Fruit fly (Drosophila melanogaster) whole organism, embryonic: ENCODE results near the gene CG34348.

Experiments used
- ATbp ChIP-seq: fragments of 200-800 bp; sonication (Bioruptor generic); optimal IDR thresholded peaks from 2 replicates; lab custom pipeline; 2017; ENCODE audit warnings: missing biosample characterization, mild to moderate bottlenecking, missing genetic modification characterization, missing genetic modification reagents
- Atf3 ChIP-seq: fragments of 200-800 bp; sonication (Bioruptor generic); optimal IDR thresholded peaks from 3 replicates; lab custom pipeline; 2016; ENCODE audit warnings: missing biosample characterization, missing genetic modification characterization
- BEAF-32 ChIP-seq: fragments of 200-800 bp; sonication (Bioruptor generic); optimal IDR thresholded peaks from 3 replicates; lab custom pipeline; 2017; ENCODE audit warnings: missing biosample characterization, missing genetic modification characterization, mild to moderate bottlenecking, moderate library complexity, missing genetic modification reagents
- Bteb2 ChIP-seq: fragments of 200-800 bp; sonication (Bioruptor generic); optimal IDR thresholded peaks from 2 replicates; lab custom pipeline; 2016; ENCODE audit warnings: missing biosample characterization, missing genetic modification characterization
- CG11456 ChIP-seq: fragments of 200-800 bp; sonication (Bioruptor generic); IDR thresholded peaks from 3 replicates; pipeline ENCODE4 v1.3.6; 2022; ENCODE audit warnings: missing biosample characterization, missing genetic modification characterization
- CG11504 ChIP-seq: fragments of 200-800 bp; sonication (Bioruptor generic); optimal IDR thresholded peaks from 3 replicates; lab custom pipeline; 2019; ENCODE audit warnings: missing biosample characterization, mild to moderate bottlenecking, missing genetic modification characterization, moderate library complexity
- CG13894 ChIP-seq: fragments of 200-800 bp; sonication (Bioruptor generic); optimal IDR thresholded peaks from 3 replicates; lab custom pipeline; 2018; ENCODE audit warnings: missing biosample characterization, mild to moderate bottlenecking, missing genetic modification characterization, moderate library complexity
- CG14965 ChIP-seq: fragments of 200-800 bp; sonication (Bioruptor generic); optimal IDR thresholded peaks from 2 replicates; lab custom pipeline; 2016; ENCODE audit warnings: missing biosample characterization, missing genetic modification characterization, borderline replicate concordance
- CG1832 ChIP-seq: fragments of 200-800 bp; sonication (Bioruptor generic); optimal IDR thresholded peaks from 2 replicates; lab custom pipeline; 2017; ENCODE audit warnings: missing biosample characterization, mild to moderate bottlenecking, missing genetic modification characterization, inconsistent platforms
- CG18476 ChIP-seq: fragments of 200-800 bp; sonication (Bioruptor generic); optimal IDR thresholded peaks from 2 replicates; lab custom pipeline; 2016; ENCODE audit warnings: missing biosample characterization, mild to moderate bottlenecking, missing genetic modification characterization
- CG3163 ChIP-seq: fragments of 200-800 bp; sonication (Bioruptor generic); optimal IDR thresholded peaks from 3 replicates; lab custom pipeline; 2016; ENCODE audit warnings: missing biosample characterization, missing genetic modification characterization
- CG3995 ChIP-seq: fragments of 200-800 bp; sonication (Bioruptor generic); optimal IDR thresholded peaks from 3 replicates; lab custom pipeline; 2016; ENCODE audit warnings: missing biosample characterization, missing genetic modification characterization
- CG4282 ChIP-seq: fragments of 200-800 bp; sonication (Bioruptor generic); optimal IDR thresholded peaks from 2 replicates; lab custom pipeline; 2016; ENCODE audit warnings: missing biosample characterization, missing genetic modification characterization
- CG4360 ChIP-seq: fragments of 200-800 bp; sonication (Bioruptor generic); IDR thresholded peaks from 2 replicates; pipeline ENCODE4 v1.3.6; 2022; ENCODE audit warnings: missing biosample characterization, missing genetic modification characterization
- CG7963 ChIP-seq: fragments of 200-800 bp; sonication (Bioruptor generic); IDR thresholded peaks from 3 replicates; pipeline ENCODE4 v1.3.6; 2022; ENCODE audit warnings: missing biosample characterization, missing genetic modification characterization; ENCODE audit not compliant: partially characterized antibody
- CG8089 ChIP-seq: fragments of 200-800 bp; sonication (Bioruptor generic); optimal IDR thresholded peaks from 3 replicates; lab custom pipeline; 2016; ENCODE audit warnings: missing biosample characterization, missing genetic modification characterization
- CTCF ChIP-seq: fragments of 200-800 bp; sonication (Bioruptor generic); optimal IDR thresholded peaks from 2 replicates; lab custom pipeline; 2017; ENCODE audit warnings: missing biosample characterization, mild to moderate bottlenecking, missing genetic modification characterization, moderate library complexity
- CoRest ChIP-seq: fragments of 200-800 bp; sonication (Bioruptor generic); optimal IDR thresholded peaks from 3 replicates; lab custom pipeline; 2018; ENCODE audit warnings: missing biosample characterization, mild to moderate bottlenecking, missing genetic modification characterization, moderate library complexity
- Dek ChIP-seq: fragments of 200-800 bp; sonication (Bioruptor generic); optimal IDR thresholded peaks from 3 replicates; lab custom pipeline; 2019; ENCODE audit warnings: missing biosample characterization, mild to moderate bottlenecking, missing genetic modification characterization, moderate library complexity
- Doc2 ChIP-seq: fragments of 200-800 bp; sonication (Bioruptor generic); IDR thresholded peaks from 2 replicates; pipeline ENCODE4 v1.3.6; 2022; ENCODE audit warnings: missing biosample characterization, missing genetic modification characterization
- Elba2 ChIP-seq: fragments of 200-800 bp; sonication (Bioruptor generic); optimal IDR thresholded peaks from 3 replicates; lab custom pipeline; 2016; ENCODE audit warnings: missing biosample characterization, missing genetic modification characterization
- GATAe ChIP-seq: fragments of 200-800 bp; sonication (Bioruptor generic); conservative IDR thresholded peaks from 2 replicates; pipeline ENCODE4 v1.3.6; 2022; ENCODE audit warnings: missing biosample characterization, missing genetic modification characterization
- Hand ChIP-seq: fragments of 200-800 bp; sonication (Bioruptor generic); optimal IDR thresholded peaks from 2 replicates; lab custom pipeline; 2017; ENCODE audit warnings: mild to moderate bottlenecking, missing biosample characterization, missing genetic modification reagents, missing genetic modification characterization
- Mad ChIP-seq: fragments of 200-800 bp; sonication (Bioruptor generic); optimal IDR thresholded peaks from 2 replicates; lab custom pipeline; 2016; ENCODE audit warnings: missing biosample characterization, missing genetic modification characterization
- Max ChIP-seq: fragments of 200-800 bp; sonication (Bioruptor generic); optimal IDR thresholded peaks from 2 replicates; lab custom pipeline; 2016; ENCODE audit warnings: missing biosample characterization, mild to moderate bottlenecking, missing genetic modification characterization
- Med ChIP-seq: fragments of 200-800 bp; sonication (Bioruptor generic); peaks from one replicate; lab custom pipeline; 2016; ENCODE audit warnings: missing biosample characterization, missing genetic modification characterization, mild to moderate bottlenecking, inconsistent platforms, moderate library complexity
- Ravus ChIP-seq: fragments of 200-800 bp; sonication (Bioruptor generic); IDR thresholded peaks from 2 replicates; pipeline ENCODE4 v1.3.6; 2022; ENCODE audit warnings: missing biosample characterization, missing genetic modification characterization
- ab ChIP-seq: fragments of 200-800 bp; sonication (Bioruptor generic); optimal IDR thresholded peaks from 2 replicates; lab custom pipeline; 2016; ENCODE audit warnings: missing biosample characterization, missing genetic modification characterization
- amos ChIP-seq: fragments of 200-800 bp; sonication (Bioruptor generic); IDR thresholded peaks from 2 replicates; pipeline ENCODE4 v1.3.6; 2022; ENCODE audit warnings: missing biosample characterization, missing genetic modification characterization; ENCODE audit not compliant: partially characterized antibody
- bowl ChIP-seq: fragments of 200-800 bp; sonication (Bioruptor generic); IDR thresholded peaks from 2 replicates; pipeline ENCODE4 v1.3.6; 2022; ENCODE audit warnings: missing biosample characterization, missing genetic modification characterization
- cato ChIP-seq: fragments of 200-800 bp; sonication (Bioruptor generic); optimal IDR thresholded peaks from 2 replicates; lab custom pipeline; 2016; ENCODE audit warnings: missing biosample characterization, missing genetic modification characterization, borderline replicate concordance
- chm ChIP-seq: fragments of 200-800 bp; sonication (Bioruptor generic); IDR thresholded peaks from 2 replicates; pipeline ENCODE4 v1.3.6; 2022; ENCODE audit warnings: missing biosample characterization, missing genetic modification characterization
- danr ChIP-seq: fragments of 200-800 bp; sonication (Bioruptor generic); IDR thresholded peaks from 2 replicates; pipeline ENCODE4 v1.3.6; 2022; ENCODE audit warnings: missing biosample characterization, missing genetic modification characterization
- dmrt11E ChIP-seq: fragments of 200-800 bp; sonication (Bioruptor generic); optimal IDR thresholded peaks from 3 replicates; lab custom pipeline; 2018; ENCODE audit warnings: missing biosample characterization, mild to moderate bottlenecking, missing genetic modification characterization, moderate library complexity
- dpn ChIP-seq, 2 experiments: fragments of 200-800 bp; sonication (Bioruptor generic); optimal IDR thresholded peaks; 3 replicates each; lab custom pipeline; 2016; ENCODE audit warnings: missing biosample characterization in 2 of 2, missing genetic modification characterization in 2 of 2
- ems ChIP-seq: fragments of 200-800 bp; sonication (Bioruptor generic); optimal IDR thresholded peaks from 3 replicates; lab custom pipeline; 2016; ENCODE audit warnings: missing biosample characterization, missing genetic modification characterization
- gcm2 ChIP-seq: fragments of 200-800 bp; sonication (Bioruptor generic); optimal IDR thresholded peaks from 2 replicates; lab custom pipeline; 2016; ENCODE audit warnings: missing biosample characterization, missing genetic modification characterization
- gfzf ChIP-seq: fragments of 200-800 bp; sonication (Bioruptor generic); optimal IDR thresholded peaks from 2 replicates; lab custom pipeline; 2016; ENCODE audit warnings: missing biosample characterization, mild to moderate bottlenecking, missing genetic modification characterization, moderate library complexity
- grau ChIP-seq: fragments of 200-800 bp; optimal IDR thresholded peaks from 3 replicates; lab custom pipeline; 2019; ENCODE audit warnings: missing biosample characterization, mild to moderate bottlenecking, missing genetic modification characterization, moderate library complexity
- ham ChIP-seq: fragments of 200-800 bp; sonication (Bioruptor generic); IDR thresholded peaks from 2 replicates; pipeline ENCODE4 v1.3.6; 2022; ENCODE audit warnings: missing biosample characterization, missing genetic modification characterization
- hb ChIP-seq: fragments of 200-800 bp; sonication (Bioruptor generic); IDR thresholded peaks from 3 replicates; pipeline ENCODE4 v1.3.6; 2022; ENCODE audit warnings: missing biosample characterization, missing genetic modification characterization; ENCODE audit not compliant: partially characterized antibody
- kah ChIP-seq: fragments of 200-800 bp; sonication (Bioruptor generic); optimal IDR thresholded peaks from 2 replicates; lab custom pipeline; 2018; ENCODE audit warnings: missing biosample characterization, mild to moderate bottlenecking, missing genetic modification characterization
- lbe ChIP-seq: fragments of 200-800 bp; sonication (Bioruptor generic); optimal IDR thresholded peaks from 2 replicates; lab custom pipeline; 2016; ENCODE audit warnings: missing biosample characterization, mild to moderate bottlenecking, missing genetic modification characterization
- sc ChIP-seq, 3 experiments: fragments of >200 bp in 2 of 3; fragments of 200-800 bp in 1 of 3; sonication (Bioruptor generic) in 1 of 3; optimal IDR thresholded peaks; 2 replicates in 2 of 3; 3 replicates in 1 of 3; lab custom pipeline; 2017; ENCODE audit warnings: mild to moderate bottlenecking in 1 of 3, missing biosample characterization in 1 of 3, missing genetic modification characterization in 1 of 3, missing genetic modification reagents in 1 of 3
- slbo ChIP-seq: fragments of 200-800 bp; sonication (Bioruptor generic); IDR thresholded peaks from 2 replicates; pipeline ENCODE4 v1.3.6; 2022; ENCODE audit warnings: missing biosample characterization, missing genetic modification characterization
- stwl ChIP-seq: fragments of 200-800 bp; sonication (Bioruptor generic); optimal IDR thresholded peaks from 3 replicates; lab custom pipeline; 2018; ENCODE audit warnings: missing biosample characterization, mild to moderate bottlenecking, missing genetic modification characterization, moderate library complexity
- vnd ChIP-seq: fragments of 200-800 bp; sonication (Bioruptor generic); IDR thresholded peaks from 3 replicates; pipeline ENCODE4 v1.3.6; 2022; ENCODE audit warnings: missing biosample characterization, missing genetic modification characterization; ENCODE audit not compliant: partially characterized antibody
- z ChIP-seq: fragments of 200-800 bp; sonication (Bioruptor generic); IDR thresholded peaks from 3 replicates; pipeline ENCODE4 v1.3.6; 2022; ENCODE audit warnings: missing biosample characterization, missing genetic modification characterization
- zen2 ChIP-seq: fragments of 200-800 bp; sonication (Bioruptor generic); IDR thresholded peaks from 3 replicates; pipeline ENCODE4 v1.3.6; 2022; ENCODE audit warnings: missing biosample characterization, missing genetic modification characterization; ENCODE audit not compliant: partially characterized antibody

Gene CG34348

dm6 chrX:11367783-11368509, 28.3 kb downstream of the CG34348 start, which contains the start of the genes hop and Tim8 (continued):
- TF ChIP-seq kah (GFP tag; lab: Kevin White, UChicago): no peak
- no peak for TF ChIP-seq Bteb2 (GFP tag; lab: Kevin White, UChicago)
- TF ChIP-seq sc (optimal IDR thresholded peaks at IDR 0.05; lab: Kevin White, UChicago): no peak
- no peak for TF ChIP-seq sc (GFP tag; optimal IDR thresholded peaks at IDR 0.05; lab: Kevin White, UChicago)
- TF ChIP-seq ab (GFP tag; lab: Kevin White, UChicago): no peak
- no peak for TF ChIP-seq Max (GFP tag; lab: Kevin White, UChicago)
- TF ChIP-seq CG4360: no peak
- TF ChIP-seq CG7963 (GFP tag; lab: Robert Waterston, UW): peak; percentile 93
- TF ChIP-seq Med (GFP tag; lab: Kevin White, UChicago): peak; percentile 67
- TF ChIP-seq dpn (GFP tag; optimal IDR thresholded peaks at IDR 0.05; lab: Kevin White, UChicago): no peak
- TF ChIP-seq gcm2 (GFP tag; lab: Kevin White, UChicago): no peak
- TF ChIP-seq CTCF (GFP tag; lab: Kevin White, UChicago): no peak
- no peak for TF ChIP-seq CG13894 (tag; lab: Kevin White, UChicago)
- peak; percentile 51 for TF ChIP-seq stwl (tag; lab: Kevin White, UChicago)
- no peak for TF ChIP-seq Dek (tag; lab: Kevin White, UChicago)
- TF ChIP-seq lbe (GFP tag; lab: Kevin White, UChicago): no peak
- no peak for TF ChIP-seq Doc2
- no peak for TF ChIP-seq ATbp (GFP tag; lab: Kevin White, UChicago)
- no peak for TF ChIP-seq Atf3 (GFP tag; lab: Kevin White, UChicago)
- no peak for TF ChIP-seq CG3163 (GFP tag; lab: Kevin White, UChicago)
- TF ChIP-seq danr (GFP tag; lab: Robert Waterston, UW): no peak
- TF ChIP-seq amos (GFP tag; lab: Robert Waterston, UW): peak; percentile 89
- no peak for TF ChIP-seq CG18476

DNA sequence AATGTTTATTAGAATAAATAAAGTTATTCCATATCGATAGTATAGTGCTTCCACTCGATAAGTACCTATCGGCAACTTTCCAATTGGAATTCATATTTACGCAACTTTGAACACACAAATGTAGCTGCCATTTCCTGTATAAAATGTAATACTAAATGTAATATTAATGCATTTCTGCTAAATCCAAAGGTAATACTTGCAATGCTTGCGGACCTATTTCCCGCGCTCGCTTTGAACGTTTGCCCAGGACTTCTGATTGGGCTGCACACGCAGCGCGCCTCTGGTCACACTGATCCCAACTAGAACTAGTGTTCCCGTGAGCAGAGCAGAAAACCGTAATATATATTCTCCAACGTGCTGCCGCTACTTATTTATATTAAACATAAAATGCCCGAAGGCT, 29.7 kb downstream of the CG34348 start, which contains the start of gene dlg1:
TSS of gene dlg1 (plus strand) at position 292 of the 400 bp plus-strand sequence.
- no peak for TF ChIP-seq CG14965 (GFP tag; lab: Kevin White, UChicago)
- no peak for TF ChIP-seq chm
- TF ChIP-seq cato (GFP tag; lab: Kevin White, UChicago): no peak
- TF ChIP-seq BEAF-32: peak; percentile 69
- TF ChIP-seq GATAe (GFP tag; lab: Robert Waterston, UW): no peak
- no peak for TF ChIP-seq CG11456 (GFP tag; lab: Robert Waterston, UW)
- TF ChIP-seq amos (GFP tag; lab: Robert Waterston, UW): peak; percentile 50; the same call in 1 of the 2 replicates
- TF ChIP-seq CG4282: no peak
- no peak for TF ChIP-seq CG8089
- TF ChIP-seq CG3995 (GFP tag; lab: Kevin White, UChicago): peak; percentile 73
- TF ChIP-seq Mad (GFP tag; lab: Kevin White, UChicago): no peak
- no peak for TF ChIP-seq bowl
- peak; percentile 63 for TF ChIP-seq Elba2
- no peak for TF ChIP-seq Hand
- TF ChIP-seq vnd: peak; percentile 56; the same call in 2 of the 3 replicates
- no peak for TF ChIP-seq grau (tag; lab: Kevin White, UChicago)
- no peak for TF ChIP-seq CG11504 (tag; lab: Kevin White, UChicago)
- peak; percentile 10; the same call in 1 of the 3 replicates for TF ChIP-seq zen2 (GFP tag; lab: Robert Waterston, UW)
- TF ChIP-seq z (GFP tag; lab: Robert Waterston, UW): no peak
- no peak for TF ChIP-seq slbo
- TF ChIP-seq Ravus (GFP tag; lab: Robert Waterston, UW): no peak
- TF ChIP-seq hb (GFP tag; lab: Robert Waterston, UW): peak; percentile 63; the same call in 2 of the 3 replicates
- TF ChIP-seq ems (GFP tag; lab: Kevin White, UChicago): no peak
- TF ChIP-seq CG1832 (GFP tag; lab: Kevin White, UChicago): no peak
- TF ChIP-seq ham: no peak
- TF ChIP-seq CoRest (tag; lab: Kevin White, UChicago): peak; percentile 32
- TF ChIP-seq dmrt11E (tag; lab: Kevin White, UChicago): no peak
- TF ChIP-seq gfzf (GFP tag; lab: Kevin White, UChicago): peak; percentile 67
